Worm (Caenorhabditis elegans) whole organism, L2 larva: ENCODE measurements around the gene chil-26.

Experiments
- F13H6.1 ChIP-seq: sonication (generic microtip); optimal IDR thresholded peaks from 2 replicates; lab custom pipeline; 2016; ENCODE audit warnings: missing genetic modification characterization, missing compliant biosample characterization
- R02D3.7 ChIP-seq: fragments of 150-350 bp; optimal IDR thresholded peaks from 2 replicates; lab custom pipeline; 2014; ENCODE audit warnings: missing biosample characterization, missing genetic modification characterization
- ZK546.5 ChIP-seq: sonication (generic microtip); optimal IDR thresholded peaks from 2 replicates; lab custom pipeline; 2017; ENCODE audit warnings: missing biosample characterization, missing genetic modification characterization
- aly-2 ChIP-seq: fragments of 150-350 bp; optimal IDR thresholded peaks from 2 replicates; lab custom pipeline; 2014; ENCODE audit warnings: missing biosample characterization, missing genetic modification characterization
- ceh-82 ChIP-seq: fragments of 150-350 bp; optimal IDR thresholded peaks from 2 replicates; lab custom pipeline; 2014; ENCODE audit warnings: missing biosample characterization, missing genetic modification characterization
- crh-2 ChIP-seq: sonication (generic microtip); optimal IDR thresholded peaks from 2 replicates; lab custom pipeline; 2017; ENCODE audit warnings: missing biosample characterization, missing genetic modification characterization
- dmd-4 ChIP-seq: sonication (generic microtip); optimal IDR thresholded peaks from 2 replicates; lab custom pipeline; 2017; ENCODE audit warnings: missing biosample characterization, missing genetic modification characterization
- egl-27 ChIP-seq: sonication (generic microtip); optimal IDR thresholded peaks from 3 replicates; lab custom pipeline; 2017; ENCODE audit warnings: missing biosample characterization, missing genetic modification reagents, missing genetic modification characterization
- fos-1 ChIP-seq: fragments of 150-350 bp; optimal IDR thresholded peaks from 2 replicates; lab custom pipeline; 2014; ENCODE audit warnings: missing biosample characterization, missing genetic modification characterization
- gmeb-1 ChIP-seq: fragments of 150-350 bp; optimal IDR thresholded peaks from 2 replicates; lab custom pipeline; 2014; ENCODE audit warnings: missing biosample characterization, missing genetic modification characterization
- lin-11 ChIP-seq: fragments of 150-350 bp; sonication (generic microtip); optimal IDR thresholded peaks from 2 replicates; lab custom pipeline; 2014; ENCODE audit warnings: missing biosample characterization, missing genetic modification characterization, inconsistent platforms, mixed read lengths
- lin-13 ChIP-seq: fragments of 150-350 bp; optimal IDR thresholded peaks from 2 replicates; lab custom pipeline; 2014; ENCODE audit warnings: missing biosample characterization, missing genetic modification reagents, missing genetic modification characterization
- lin-39 ChIP-seq: fragments of 150-350 bp; optimal IDR thresholded peaks from 2 replicates; lab custom pipeline; 2014; ENCODE audit warnings: missing biosample characterization, missing genetic modification reagents, missing genetic modification characterization
- lsy-2 ChIP-seq, 2 experiments: fragments of 150-350 bp in 1 of 2; sonication (generic microtip) in 1 of 2; optimal IDR thresholded peaks; 2 replicates each; lab custom pipeline; 2014 to 2017; ENCODE audit warnings: missing biosample characterization in 2 of 2, missing genetic modification characterization in 2 of 2
- mab-5 ChIP-seq: fragments of 150-350 bp; optimal IDR thresholded peaks from 2 replicates; lab custom pipeline; 2014; ENCODE audit warnings: missing biosample characterization, missing genetic modification characterization
- mbf-1 ChIP-seq: sonication (generic microtip); optimal IDR thresholded peaks from 2 replicates; lab custom pipeline; 2017; ENCODE audit warnings: missing biosample characterization, missing genetic modification characterization
- nhr-10 ChIP-seq: sonication (generic microtip); optimal IDR thresholded peaks from 2 replicates; lab custom pipeline; 2017; ENCODE audit warnings: missing biosample characterization, missing genetic modification characterization
- nhr-12 ChIP-seq: fragments of 150-350 bp; optimal IDR thresholded peaks from 2 replicates; lab custom pipeline; 2014; ENCODE audit warnings: missing biosample characterization, missing genetic modification characterization
- nhr-129 ChIP-seq: fragments of 150-350 bp; optimal IDR thresholded peaks from 2 replicates; lab custom pipeline; 2014; ENCODE audit warnings: missing biosample characterization, missing genetic modification characterization
- nhr-23 ChIP-seq: fragments of 150-350 bp; optimal IDR thresholded peaks from 2 replicates; lab custom pipeline; 2014; ENCODE audit warnings: missing biosample characterization, missing genetic modification reagents, missing genetic modification characterization
- nhr-237 ChIP-seq: fragments of 150-350 bp; optimal IDR thresholded peaks from 2 replicates; lab custom pipeline; 2014; ENCODE audit warnings: missing biosample characterization, missing genetic modification characterization
- nhr-25 ChIP-seq: fragments of 150-350 bp; sonication (generic microtip); optimal IDR thresholded peaks from 3 replicates; lab custom pipeline; 2014; ENCODE audit warnings: missing biosample characterization, missing genetic modification characterization
- nhr-6 ChIP-seq: fragments of 150-350 bp; optimal IDR thresholded peaks from 2 replicates; lab custom pipeline; 2014; ENCODE audit warnings: missing biosample characterization, missing genetic modification characterization
- peb-1 ChIP-seq: fragments of 150-350 bp; optimal IDR thresholded peaks from 2 replicates; lab custom pipeline; 2014; ENCODE audit warnings: missing biosample characterization, missing genetic modification characterization
- sem-4 ChIP-seq: fragments of 150-350 bp; optimal IDR thresholded peaks from 2 replicates; lab custom pipeline; 2014; ENCODE audit warnings: missing biosample characterization, missing genetic modification reagents, missing genetic modification characterization
- skn-1 ChIP-seq: sonication (generic microtip); optimal IDR thresholded peaks from 2 replicates; lab custom pipeline; 2017; ENCODE audit warnings: missing biosample characterization, missing genetic modification characterization
- sma-3 ChIP-seq: sonication (generic microtip); optimal IDR thresholded peaks from 2 replicates; lab custom pipeline; 2016; ENCODE audit warnings: missing genetic modification reagents, missing genetic modification characterization, missing compliant biosample characterization
- sma-9 ChIP-seq, 2 experiments: fragments of 150-350 bp in 1 of 2; sonication (generic microtip) in 1 of 2; optimal IDR thresholded peaks; 2 replicates each; lab custom pipeline; 2014 to 2016; ENCODE audit warnings: missing genetic modification characterization in 2 of 2, mild to moderate bottlenecking in 1 of 2, missing biosample characterization in 1 of 2, missing compliant biosample characterization in 1 of 2, missing genetic modification reagents in 1 of 2, moderate library complexity in 1 of 2
- snpc-4 ChIP-seq: fragments of 150-350 bp; optimal IDR thresholded peaks from 2 replicates; lab custom pipeline; 2014; ENCODE audit warnings: missing biosample characterization, missing genetic modification characterization
- unc-39 ChIP-seq: fragments of 150-350 bp; optimal IDR thresholded peaks from 2 replicates; lab custom pipeline; 2014; ENCODE audit warnings: missing biosample characterization, missing genetic modification characterization
- ztf-1 ChIP-seq: fragments of 200-800 bp; sonication (Bioruptor generic); conservative IDR thresholded peaks from 2 replicates; pipeline ENCODE4 v1.3.6; 2022; ENCODE audit warnings: missing genetic modification characterization, missing compliant biosample characterization
- ztf-11 ChIP-seq: sonication (generic microtip); optimal IDR thresholded peaks from 2 replicates; lab custom pipeline; 2017; ENCODE audit warnings: missing biosample characterization, missing genetic modification characterization
- ztf-4 ChIP-seq: fragments of 150-350 bp; optimal IDR thresholded peaks from 2 replicates; lab custom pipeline; 2014; ENCODE audit warnings: missing biosample characterization, missing genetic modification characterization

chil-26 gene

ce11 chrII:9468414-9468813 is 6.4 kb upstream of the chil-26 start, which contains the start of gene chil-23:
chil-23 (minus strand) TSS chrII:9468611.
- TF ChIP-seq sma-3 (no peak), sma-9 (GFP tag; optimal IDR thresholded peaks at IDR 0.05; lab: Kevin White, UChicago) (peak; percentile 60), sma-9 (tag; optimal IDR thresholded peaks at IDR 0.05; lab: Kevin White, UChicago) (no peak), nhr-12 (no peak), crh-2 (tag; lab: Kevin White, UChicago) (peak; percentile 23), ZK546.5 (no peak), skn-1 (tag; lab: Kevin White, UChicago) (peak; percentile 48), nhr-237 (tag; lab: Kevin White, UChicago) (no peak), fos-1 (tag; lab: Kevin White, UChicago) (peak; percentile 89), lin-13 (GFP tag; lab: Kevin White, UChicago) (no peak), R02D3.7 (no peak)
- TF ChIP-seq, all 48 proteins: peak for 4

- TF ChIP-seq gmeb-1 (tag; lab: Kevin White, UChicago) (no peak), R02D3.7 (no peak), fos-1 (tag; lab: Kevin White, UChicago) (peak; percentile 59), nhr-237 (tag; lab: Kevin White, UChicago) (no peak), ztf-1 (no peak), nhr-6 (no peak), egl-27 (no peak), mab-5 (tag; lab: Kevin White, UChicago) (no peak)
These were observed 4.8 kb upstream of the chil-26 start, which contains the start of gene T19H5.6 for ce11 chrII:9470027-9470426. T19H5.6 (minus strand) TSS chrII:9470221.

- TF ChIP-seq ztf-1 (no peak), snpc-4 (tag; lab: Kevin White, UChicago) (no peak), lin-39 (tag; lab: Kevin White, UChicago) (no peak), sem-4 (tag; lab: Kevin White, UChicago) (no peak), lsy-2 (tag; optimal IDR thresholded peaks at IDR 0.05; lab: Kevin White, UChicago) (no peak), ZK546.5 (no peak), ztf-11 (no peak)
These were observed 2.7 kb downstream of the chil-26 start, which contains the start of gene chil-27 for ce11 chrII:9477567-9477966. chil-27 (plus strand) TSS chrII:9477867.

DNA sequence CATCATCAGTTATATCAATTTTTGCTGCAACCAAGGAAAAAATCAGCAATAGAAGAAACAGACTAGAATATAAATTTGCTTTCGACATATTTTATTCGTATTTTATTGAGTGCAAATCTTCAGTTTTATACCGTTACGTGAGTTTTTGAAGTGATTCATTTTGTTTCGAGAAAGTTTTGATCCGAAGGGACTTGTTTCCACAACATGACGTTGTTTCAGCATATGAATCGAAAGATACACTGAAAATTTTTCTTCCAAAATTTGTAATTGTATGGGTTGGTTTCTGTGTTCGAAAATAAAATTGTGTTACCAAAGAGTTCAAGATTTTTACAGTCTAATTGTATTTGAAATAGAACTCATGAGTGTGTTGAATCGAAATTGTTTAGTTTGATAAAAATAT is 5.2 kb downstream of the chil-26 start, which contains the start of gene T19H5.7:
Gene T19H5.7, minus strand, starts transcription at position 101 of the 400 bp plus-strand sequence.
- TF ChIP-seq fos-1 (tag; lab: Kevin White, UChicago) = no peak

DNA sequence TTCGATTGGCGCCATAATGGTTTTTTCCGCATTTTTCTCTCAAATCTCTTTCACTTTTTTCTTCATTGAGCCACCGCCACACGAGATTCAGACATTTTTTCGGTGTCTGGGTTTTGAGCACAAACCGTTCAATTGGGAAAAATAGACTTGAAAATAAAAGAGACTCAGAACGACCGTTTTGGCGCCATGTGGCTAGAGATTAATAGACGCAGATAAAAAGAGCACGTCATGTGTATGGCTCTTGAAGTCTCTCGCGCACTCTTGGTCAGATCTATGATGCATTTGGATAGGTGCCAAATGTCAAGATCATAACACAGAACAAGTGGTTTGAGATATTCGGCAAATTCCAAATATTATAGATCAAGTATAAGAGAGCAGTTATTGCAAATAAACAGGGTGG is 6.6 kb downstream of the chil-26 start:
- TF ChIP-seq nhr-129 = peak; percentile 27
- peak; percentile 41 for TF ChIP-seq sma-9 (GFP tag; optimal IDR thresholded peaks at IDR 0.05; lab: Kevin White, UChicago)
- TF ChIP-seq sma-9 (tag; optimal IDR thresholded peaks at IDR 0.05; lab: Kevin White, UChicago) = no peak
- no peak for TF ChIP-seq ceh-82 (tag; lab: Kevin White, UChicago)
- TF ChIP-seq aly-2 = no peak
- peak; percentile 50 for TF ChIP-seq F13H6.1 (tag; lab: Kevin White, UChicago)

DNA sequence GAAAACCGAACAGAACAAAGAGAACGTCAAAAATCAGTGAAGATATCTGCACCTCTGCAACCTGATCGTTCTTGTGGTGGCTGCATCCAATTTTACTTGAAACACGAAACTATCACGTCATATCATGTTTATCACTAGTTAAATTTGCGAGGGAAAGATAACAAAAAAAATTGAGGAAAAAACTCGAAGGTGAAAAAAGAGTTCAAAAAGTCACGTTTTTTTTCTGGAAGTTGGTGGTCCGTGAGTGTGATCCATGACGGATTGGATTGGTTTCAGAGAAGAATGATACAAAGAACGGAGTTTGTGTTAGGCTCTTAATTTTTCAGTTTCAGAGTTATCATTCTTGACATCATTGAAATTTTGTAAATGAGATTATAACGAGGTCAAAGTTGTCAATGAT is 7.7 kb downstream of the chil-26 start:
- TF ChIP-seq gmeb-1 (tag; lab: Kevin White, UChicago) = no peak
- no peak for TF ChIP-seq dmd-4 (tag; lab: Kevin White, UChicago)
- no peak for TF ChIP-seq ztf-4 (tag; lab: Kevin White, UChicago)
- no peak for TF ChIP-seq nhr-12
- TF ChIP-seq lsy-2 (tag; optimal IDR thresholded peaks at IDR 0.05; lab: Kevin White, UChicago) = no peak
- no peak for TF ChIP-seq nhr-6
- TF ChIP-seq nhr-129 = no peak
- no peak for TF ChIP-seq unc-39
- no peak for TF ChIP-seq mbf-1 (tag; lab: Kevin White, UChicago)
- TF ChIP-seq lin-39 (tag; lab: Kevin White, UChicago) = no peak
- TF ChIP-seq nhr-23 (tag; lab: Kevin White, UChicago) = no peak
- no peak for TF ChIP-seq lin-11
- no peak for TF ChIP-seq nhr-10 (tag; lab: Kevin White, UChicago)
- TF ChIP-seq nhr-25 = no peak
- no peak for TF ChIP-seq peb-1 (tag; lab: Kevin White, UChicago)
